Worm (Caenorhabditis elegans) whole organism, L2 larva: Measurements from ENCODE around the gene Y51A2D.21.

Source experiments
- C34F6.9 ChIP-seq: fragments of 150-350 bp; optimal IDR thresholded peaks from 2 replicates; lab custom pipeline; 2014; ENCODE audit warnings: missing biosample characterization, missing genetic modification characterization
- F13H6.1 ChIP-seq: sonication (generic microtip); optimal IDR thresholded peaks from 2 replicates; lab custom pipeline; 2016; ENCODE audit warnings: missing genetic modification characterization, missing compliant biosample characterization
- Y55F3AM.14 ChIP-seq: fragments of 200-800 bp; sonication (Bioruptor generic); optimal IDR thresholded peaks from 2 replicates; lab custom pipeline; 2018; ENCODE audit warnings: mild to moderate bottlenecking, missing genetic modification characterization, missing compliant biosample characterization
- ama-1 ChIP-seq: fragments of 150-350 bp; optimal IDR thresholded peaks from 2 replicates; lab custom pipeline; 2018; ENCODE audit warnings: inconsistent platforms
- blmp-1 ChIP-seq: sonication (generic microtip); optimal IDR thresholded peaks from 2 replicates; lab custom pipeline; 2017; ENCODE audit warnings: missing genetic modification characterization, mild to moderate bottlenecking, missing compliant biosample characterization, antibody characterized with exemption, moderate library complexity; ENCODE audit not compliant: insufficient read depth
- dmd-4 ChIP-seq: sonication (generic microtip); optimal IDR thresholded peaks from 2 replicates; lab custom pipeline; 2017; ENCODE audit warnings: missing biosample characterization, missing genetic modification characterization
- egl-27 ChIP-seq: sonication (generic microtip); optimal IDR thresholded peaks from 3 replicates; lab custom pipeline; 2017; ENCODE audit warnings: missing biosample characterization, missing genetic modification reagents, missing genetic modification characterization
- elt-1 ChIP-seq: fragments of 150-350 bp; optimal IDR thresholded peaks from 2 replicates; lab custom pipeline; 2014; ENCODE audit warnings: missing biosample characterization, missing genetic modification characterization
- elt-3 ChIP-seq: sonication (generic microtip); optimal IDR thresholded peaks from 2 replicates; lab custom pipeline; 2017; ENCODE audit warnings: missing biosample characterization, missing genetic modification characterization
- gmeb-1 ChIP-seq: fragments of 150-350 bp; optimal IDR thresholded peaks from 2 replicates; lab custom pipeline; 2014; ENCODE audit warnings: missing biosample characterization, missing genetic modification characterization
- lin-11 ChIP-seq: fragments of 150-350 bp; sonication (generic microtip); optimal IDR thresholded peaks from 2 replicates; lab custom pipeline; 2014; ENCODE audit warnings: missing biosample characterization, missing genetic modification characterization, inconsistent platforms, mixed read lengths
- lin-39 ChIP-seq: fragments of 150-350 bp; optimal IDR thresholded peaks from 2 replicates; lab custom pipeline; 2014; ENCODE audit warnings: missing biosample characterization, missing genetic modification reagents, missing genetic modification characterization
- lsy-2 ChIP-seq, 2 experiments: fragments of 150-350 bp in 1 of 2; sonication (generic microtip) in 1 of 2; optimal IDR thresholded peaks; 2 replicates each; lab custom pipeline; 2014 to 2017; ENCODE audit warnings: missing biosample characterization in 2 of 2, missing genetic modification characterization in 2 of 2
- mab-5 ChIP-seq: fragments of 150-350 bp; optimal IDR thresholded peaks from 2 replicates; lab custom pipeline; 2014; ENCODE audit warnings: missing biosample characterization, missing genetic modification characterization
- nhr-10 ChIP-seq: sonication (generic microtip); optimal IDR thresholded peaks from 2 replicates; lab custom pipeline; 2017; ENCODE audit warnings: missing biosample characterization, missing genetic modification characterization
- nhr-11 ChIP-seq: fragments of 150-350 bp; optimal IDR thresholded peaks from 2 replicates; lab custom pipeline; 2014; ENCODE audit warnings: missing biosample characterization, missing genetic modification characterization
- nhr-12 ChIP-seq: fragments of 150-350 bp; optimal IDR thresholded peaks from 2 replicates; lab custom pipeline; 2014; ENCODE audit warnings: missing biosample characterization, missing genetic modification characterization
- nhr-129 ChIP-seq: fragments of 150-350 bp; optimal IDR thresholded peaks from 2 replicates; lab custom pipeline; 2014; ENCODE audit warnings: missing biosample characterization, missing genetic modification characterization
- nhr-237 ChIP-seq: fragments of 150-350 bp; optimal IDR thresholded peaks from 2 replicates; lab custom pipeline; 2014; ENCODE audit warnings: missing biosample characterization, missing genetic modification characterization
- nhr-25 ChIP-seq: fragments of 150-350 bp; sonication (generic microtip); optimal IDR thresholded peaks from 3 replicates; lab custom pipeline; 2014; ENCODE audit warnings: missing biosample characterization, missing genetic modification characterization
- nhr-6 ChIP-seq: fragments of 150-350 bp; optimal IDR thresholded peaks from 2 replicates; lab custom pipeline; 2014; ENCODE audit warnings: missing biosample characterization, missing genetic modification characterization
- nhr-77 ChIP-seq: fragments of 150-350 bp; optimal IDR thresholded peaks from 2 replicates; lab custom pipeline; 2014; ENCODE audit warnings: missing biosample characterization, missing genetic modification characterization
- peb-1 ChIP-seq: fragments of 150-350 bp; optimal IDR thresholded peaks from 2 replicates; lab custom pipeline; 2014; ENCODE audit warnings: missing biosample characterization, missing genetic modification characterization
- sem-4 ChIP-seq: fragments of 150-350 bp; optimal IDR thresholded peaks from 2 replicates; lab custom pipeline; 2014; ENCODE audit warnings: missing biosample characterization, missing genetic modification reagents, missing genetic modification characterization
- skn-1 ChIP-seq: sonication (generic microtip); optimal IDR thresholded peaks from 2 replicates; lab custom pipeline; 2017; ENCODE audit warnings: missing biosample characterization, missing genetic modification characterization
- sma-9 ChIP-seq, 2 experiments: fragments of 150-350 bp in 1 of 2; sonication (generic microtip) in 1 of 2; optimal IDR thresholded peaks; 2 replicates each; lab custom pipeline; 2014 to 2016; ENCODE audit warnings: missing genetic modification characterization in 2 of 2, mild to moderate bottlenecking in 1 of 2, missing biosample characterization in 1 of 2, missing compliant biosample characterization in 1 of 2, missing genetic modification reagents in 1 of 2, moderate library complexity in 1 of 2
- unc-39 ChIP-seq: fragments of 150-350 bp; optimal IDR thresholded peaks from 2 replicates; lab custom pipeline; 2014; ENCODE audit warnings: missing biosample characterization, missing genetic modification characterization
- unc-55 ChIP-seq: fragments of 150-350 bp; sonication (generic microtip); optimal IDR thresholded peaks from 3 replicates; lab custom pipeline; 2014; ENCODE audit warnings: missing biosample characterization, missing genetic modification reagents, missing genetic modification characterization
- ztf-1 ChIP-seq: fragments of 200-800 bp; sonication (Bioruptor generic); conservative IDR thresholded peaks from 2 replicates; pipeline ENCODE4 v1.3.6; 2022; ENCODE audit warnings: missing genetic modification characterization, missing compliant biosample characterization
- ztf-4 ChIP-seq: fragments of 150-350 bp; optimal IDR thresholded peaks from 2 replicates; lab custom pipeline; 2014; ENCODE audit warnings: missing biosample characterization, missing genetic modification characterization

Gene Y51A2D.21

DNA sequence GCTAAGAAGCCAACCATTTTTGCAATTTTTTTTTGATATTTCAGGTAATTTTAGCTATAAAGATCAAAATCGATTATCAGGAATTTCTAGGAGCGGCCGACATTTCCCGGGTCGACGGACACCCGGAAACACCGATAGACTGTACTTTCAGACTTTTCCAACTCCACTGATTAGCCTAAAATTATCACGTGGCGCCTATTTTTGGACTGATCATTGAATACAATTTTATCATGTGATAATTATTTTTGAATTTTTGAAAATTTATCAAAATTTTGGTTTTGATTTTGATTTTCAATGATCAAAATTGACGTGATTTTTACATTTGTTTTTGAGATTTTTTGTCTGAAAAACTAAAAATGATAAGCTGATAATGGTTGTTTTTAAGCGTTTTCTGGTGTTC, 6.7 kb downstream of the Y51A2D.21 start:
- TF ChIP-seq nhr-6: no peak
- TF ChIP-seq sma-9 (GFP tag; optimal IDR thresholded peaks at IDR 0.05; lab: Kevin White, UChicago): no peak
- no peak for TF ChIP-seq sma-9 (tag; optimal IDR thresholded peaks at IDR 0.05; lab: Kevin White, UChicago)
- TF ChIP-seq lin-39 (tag; lab: Kevin White, UChicago): no peak

DNA sequence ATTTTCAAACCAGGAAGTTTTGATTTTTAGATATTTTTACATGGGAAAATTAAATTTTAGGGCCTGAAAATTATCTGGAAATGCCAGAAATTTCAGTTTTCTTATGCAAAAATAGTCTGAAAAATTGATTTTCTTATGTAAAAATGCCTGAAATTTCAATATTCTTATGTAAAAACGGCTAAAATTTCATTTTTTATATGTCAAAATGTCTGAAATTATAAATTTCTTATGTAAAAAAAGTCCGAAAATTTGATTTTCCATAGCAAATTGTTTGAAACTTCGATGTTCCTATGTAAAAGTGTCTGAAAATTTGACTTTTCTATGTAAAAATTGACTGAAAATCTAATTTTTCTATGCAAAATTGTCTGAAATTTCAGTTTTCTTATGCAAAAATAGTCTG, 8.1 kb downstream of the Y51A2D.21 start, which contains the start of gene Y51A2D.13:
Gene Y51A2D.13 (minus strand): TSS at position 101 of the 400 bp plus-strand sequence.
- TF ChIP-seq nhr-11 (tag; lab: Kevin White, UChicago) (no peak), gmeb-1 (tag; lab: Kevin White, UChicago) (no peak), nhr-237 (tag; lab: Kevin White, UChicago) (no peak), sem-4 (tag; lab: Kevin White, UChicago) (no peak), ztf-1 (GFP tag; lab: Robert Waterston, UW) (no peak), mab-5 (no peak), nhr-12 (tag; lab: Kevin White, UChicago) (no peak), Y55F3AM.14 (GFP tag; lab: Kevin White, UChicago) (no peak), lsy-2 (tag; optimal IDR thresholded peaks at IDR 0.05; lab: Kevin White, UChicago) (no peak), nhr-10 (no peak), ama-1 (no peak), lin-11 (tag; lab: Kevin White, UChicago) (no peak), blmp-1 (tag; lab: Kevin White, UChicago) (no peak), lin-39 (tag; lab: Kevin White, UChicago) (no peak), elt-1 (tag; lab: Kevin White, UChicago) (no peak), sma-9 (GFP tag; optimal IDR thresholded peaks at IDR 0.05; lab: Kevin White, UChicago) (no peak), sma-9 (tag; optimal IDR thresholded peaks at IDR 0.05; lab: Kevin White, UChicago) (no peak)

- TF ChIP-seq ztf-1 (GFP tag; lab: Robert Waterston, UW) (no peak), F13H6.1 (peak; percentile 68), C34F6.9 (tag; lab: Kevin White, UChicago) (peak; percentile 30), nhr-12 (tag; lab: Kevin White, UChicago) (no peak), lsy-2 (tag; optimal IDR thresholded peaks at IDR 0.05; lab: Kevin White, UChicago) (peak in 1 of 2 experiments; percentile 51), nhr-77 (tag; lab: Kevin White, UChicago) (no peak), ztf-4 (tag; lab: Kevin White, UChicago) (no peak), nhr-129 (tag; lab: Kevin White, UChicago) (peak; percentile 77), mab-5 (peak; percentile 39), peb-1 (tag; lab: Kevin White, UChicago) (no peak), sma-9 (GFP tag; optimal IDR thresholded peaks at IDR 0.05; lab: Kevin White, UChicago) (peak; percentile 65), sma-9 (tag; optimal IDR thresholded peaks at IDR 0.05; lab: Kevin White, UChicago) (no peak)
These were observed 9.9 kb downstream of the Y51A2D.21 start for ce11 chrV:18581393-18582113.

DNA sequence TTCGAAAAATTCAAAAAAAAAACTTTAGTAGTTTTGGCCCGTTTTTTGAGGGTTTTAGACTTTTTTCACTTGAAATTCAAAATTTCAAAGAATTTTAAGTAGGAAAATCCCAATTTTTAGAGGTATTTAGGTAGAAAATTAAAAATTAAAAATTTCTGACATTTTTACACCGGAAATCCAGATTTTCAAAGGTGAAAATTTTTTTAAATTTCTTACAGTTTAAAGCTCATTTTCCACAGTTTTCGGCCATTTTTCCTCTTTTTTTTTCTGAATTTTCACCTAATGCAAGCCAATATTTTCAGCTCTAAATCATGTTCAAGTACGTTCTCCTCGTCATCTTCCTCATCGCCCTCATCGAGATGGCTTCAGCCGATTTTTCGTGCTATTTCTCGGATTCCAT, 10.7 kb downstream of the Y51A2D.21 start, which contains the start of gene txt-14:
Gene txt-14 (plus strand): TSS at position 301 of the 400 bp plus-strand sequence.
- no peak for TF ChIP-seq nhr-6
- no peak for TF ChIP-seq lsy-2 (tag; optimal IDR thresholded peaks at IDR 0.05; lab: Kevin White, UChicago)
- TF ChIP-seq, all 48 proteins: peak for 0

ce11 chrV:18585102-18585501, 13.5 kb downstream of the Y51A2D.21 start:
- TF ChIP-seq skn-1 (tag; lab: Kevin White, UChicago) (no peak), nhr-129 (tag; lab: Kevin White, UChicago) (no peak), lsy-2 (tag; optimal IDR thresholded peaks at IDR 0.05; lab: Kevin White, UChicago) (no peak), unc-55 (GFP tag; lab: Kevin White, UChicago) (no peak), egl-27 (tag; lab: Kevin White, UChicago) (no peak), unc-39 (no peak), nhr-77 (tag; lab: Kevin White, UChicago) (no peak), nhr-25 (tag; lab: Kevin White, UChicago) (no peak)

DNA sequence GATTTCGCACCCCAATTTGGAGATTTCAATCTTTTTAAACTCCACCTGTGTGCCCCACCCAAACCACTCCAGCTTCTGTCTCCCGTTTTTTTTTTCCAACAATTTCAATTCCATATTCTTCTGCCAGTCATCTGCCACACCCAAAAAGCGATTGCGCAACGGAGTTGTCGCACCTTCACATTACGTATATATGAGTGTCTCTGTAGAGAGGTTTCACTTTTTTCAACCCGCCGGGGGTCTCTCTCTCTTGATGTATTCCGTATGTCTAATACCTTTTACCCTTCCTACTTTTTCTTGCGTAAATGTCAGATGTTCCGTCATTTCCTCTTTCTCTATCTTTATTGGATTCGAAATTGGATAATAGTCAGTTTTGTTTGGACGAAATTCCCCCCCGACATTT, 15.3 kb downstream of the Y51A2D.21 start:
- no peak for TF ChIP-seq unc-55 (GFP tag; lab: Kevin White, UChicago)
- TF ChIP-seq elt-3 (tag; lab: Kevin White, UChicago): no peak
- TF ChIP-seq F13H6.1: no peak
- TF ChIP-seq ztf-1 (GFP tag; lab: Robert Waterston, UW): no peak
- no peak for TF ChIP-seq sem-4 (tag; lab: Kevin White, UChicago)
- no peak for TF ChIP-seq dmd-4
